Fruit fly (Drosophila melanogaster) S2 (cell line): ENCODE results near the gene CG43155.

Experiments used
- CG8478 ChIP-seq: fragments of >200 bp; optimal IDR thresholded peaks from 2 replicates; lab custom pipeline; 2018
- CTCF ChIP-seq, 2 experiments: fragments of >200 bp; optimal IDR thresholded peaks; 2 replicates each; lab custom pipeline; 2018

dm6 chrX:11491473-11491872 is 31.9 kb downstream of the CG43155 start, which contains the start of gene CG33235:
- no peak for TF ChIP-seq CG8478 (lab: Kevin White, UChicago)
- no peak for TF ChIP-seq CTCF (optimal IDR thresholded peaks at IDR 0.05; lab: Kevin White, UChicago)
